Fruit fly (Drosophila melanogaster) whole organism, embryonic: ENCODE data around the gene Mgat4b.
A peak's percentile ranks its signal among the peaks of the same experiment; 100 is the strongest.

Experiments used
- Abd-B ChIP-seq: fragments of 200-800 bp; sonication (Bioruptor generic); optimal IDR thresholded peaks from 2 replicates; lab custom pipeline; 2018; ENCODE audit warnings: missing biosample characterization, mild to moderate bottlenecking, missing genetic modification characterization, moderate library complexity
- Ada2b ChIP-seq: fragments of 200-800 bp; sonication (Bioruptor generic); IDR thresholded peaks from 2 replicates; pipeline ENCODE4 v1.3.6; 2022; ENCODE audit warnings: missing biosample characterization, missing genetic modification characterization
- Adf1 ChIP-seq: fragments of 200-800 bp; sonication (Bioruptor generic); IDR thresholded peaks from 2 replicates; pipeline ENCODE4 v1.3.6; 2022; ENCODE audit warnings: missing biosample characterization, missing genetic modification characterization
- Awh ChIP-seq: fragments of 200-800 bp; sonication (Bioruptor generic); IDR thresholded peaks from 2 replicates; pipeline ENCODE4, ENCODE4 v1.3.6; 2022; ENCODE audit warnings: missing biosample characterization, missing genetic modification characterization
- BtbVII ChIP-seq: fragments of 200-800 bp; sonication (Bioruptor generic); optimal IDR thresholded peaks from 3 replicates; lab custom pipeline; 2017; ENCODE audit warnings: missing biosample characterization, mild to moderate bottlenecking, missing genetic modification characterization
- CG10431 ChIP-seq: fragments of 200-800 bp; sonication (Bioruptor generic); optimal IDR thresholded peaks from 3 replicates; lab custom pipeline; 2018; ENCODE audit warnings: missing biosample characterization, mild to moderate bottlenecking, missing genetic modification characterization
- CG10654 ChIP-seq: fragments of 200-800 bp; sonication (Bioruptor generic); optimal IDR thresholded peaks from 2 replicates; lab custom pipeline; 2016; ENCODE audit warnings: missing biosample characterization, missing genetic modification characterization
- CG11560 ChIP-seq: fragments of 200-800 bp; sonication (Bioruptor generic); IDR thresholded peaks from 3 replicates; pipeline ENCODE4 v1.3.6; 2022; ENCODE audit warnings: missing biosample characterization, missing genetic modification characterization
- CG13894 ChIP-seq: fragments of 200-800 bp; sonication (Bioruptor generic); optimal IDR thresholded peaks from 3 replicates; lab custom pipeline; 2018; ENCODE audit warnings: missing biosample characterization, mild to moderate bottlenecking, missing genetic modification characterization, moderate library complexity
- CG15073 ChIP-seq: fragments of 200-800 bp; sonication (Bioruptor generic); optimal IDR thresholded peaks from 2 replicates; lab custom pipeline; 2016; ENCODE audit warnings: missing biosample characterization, missing genetic modification characterization
- CG1602 ChIP-seq: fragments of 200-800 bp; sonication (Bioruptor generic); optimal IDR thresholded peaks from 3 replicates; lab custom pipeline; 2016; ENCODE audit warnings: missing biosample characterization, missing genetic modification characterization
- CG1832 ChIP-seq: fragments of 200-800 bp; sonication (Bioruptor generic); optimal IDR thresholded peaks from 2 replicates; lab custom pipeline; 2017; ENCODE audit warnings: missing biosample characterization, mild to moderate bottlenecking, missing genetic modification characterization, inconsistent platforms
- CG2202 ChIP-seq: fragments of 200-800 bp; sonication (Bioruptor generic); optimal IDR thresholded peaks from 2 replicates; lab custom pipeline; 2018; ENCODE audit warnings: missing biosample characterization, mild to moderate bottlenecking, missing genetic modification characterization
- CG2678 ChIP-seq: fragments of 200-800 bp; sonication (Bioruptor generic); optimal IDR thresholded peaks from 3 replicates; lab custom pipeline; 2019; ENCODE audit warnings: missing biosample characterization, mild to moderate bottlenecking, missing genetic modification characterization, moderate library complexity
- CG32532 ChIP-seq: fragments of 200-800 bp; sonication (Bioruptor generic); IDR thresholded peaks from 2 replicates; pipeline ENCODE4 v1.3.6; 2022; ENCODE audit warnings: missing biosample characterization, missing genetic modification characterization
- CG34376 ChIP-seq: fragments of 200-800 bp; sonication (Bioruptor generic); optimal IDR thresholded peaks from 2 replicates; lab custom pipeline; 2018; ENCODE audit warnings: missing biosample characterization, mild to moderate bottlenecking, missing genetic modification characterization
- CG5180 ChIP-seq: fragments of 200-800 bp; sonication (Bioruptor generic); optimal IDR thresholded peaks from 3 replicates; lab custom pipeline; 2017; ENCODE audit warnings: missing biosample characterization, missing genetic modification characterization, mild to moderate bottlenecking, moderate library complexity, missing genetic modification reagents
- CG6175 ChIP-seq: fragments of 200-800 bp; sonication (Bioruptor generic); IDR thresholded peaks from 3 replicates; pipeline ENCODE4 v1.3.6; 2022; ENCODE audit warnings: missing biosample characterization, missing genetic modification characterization
- CG6272 ChIP-seq: fragments of 200-800 bp; sonication (Bioruptor generic); IDR thresholded peaks from 2 replicates; pipeline ENCODE4 v1.3.6; 2022; ENCODE audit warnings: missing biosample characterization, missing genetic modification characterization
- CG8388 ChIP-seq: fragments of 200-800 bp; sonication (Bioruptor generic); optimal IDR thresholded peaks from 2 replicates; lab custom pipeline; 2019; ENCODE audit warnings: missing biosample characterization, mild to moderate bottlenecking, missing genetic modification characterization, moderate library complexity
- Chrac-16 ChIP-seq: fragments of 200-800 bp; sonication (Bioruptor generic); optimal IDR thresholded peaks from 3 replicates; lab custom pipeline; 2016; ENCODE audit warnings: missing biosample characterization, missing genetic modification characterization
- CrebB ChIP-seq: fragments of 200-800 bp; sonication (Bioruptor generic); optimal IDR thresholded peaks from 3 replicates; lab custom pipeline; 2018; ENCODE audit warnings: missing biosample characterization, mild to moderate bottlenecking, missing genetic modification characterization
- Eip74EF ChIP-seq, 2 experiments: fragments of 200-800 bp in 1 of 2; fragments of >200 bp in 1 of 2; sonication (Bioruptor generic) in 1 of 2; optimal IDR thresholded peaks; 2 replicates each; lab custom pipeline; 2017 to 2019; ENCODE audit warnings: missing biosample characterization in 2 of 2, missing genetic modification characterization in 2 of 2, mild to moderate bottlenecking in 1 of 2, moderate library complexity in 1 of 2
- Ets97D ChIP-seq: fragments of 200-800 bp; sonication (Bioruptor generic); optimal IDR thresholded peaks from 3 replicates; lab custom pipeline; 2016; ENCODE audit warnings: missing biosample characterization, missing genetic modification characterization
- GATAe ChIP-seq: fragments of 200-800 bp; sonication (Bioruptor generic); conservative IDR thresholded peaks from 2 replicates; pipeline ENCODE4 v1.3.6; 2022; ENCODE audit warnings: missing biosample characterization, missing genetic modification characterization
- Lim3 ChIP-seq: fragments of 200-800 bp; sonication (Bioruptor generic); IDR thresholded peaks from 2 replicates; pipeline ENCODE4 v1.3.6; 2022; ENCODE audit warnings: missing biosample characterization, missing genetic modification characterization
- Mes4 ChIP-seq: fragments of 200-800 bp; sonication (Bioruptor generic); optimal IDR thresholded peaks from 2 replicates; lab custom pipeline; 2016; ENCODE audit warnings: missing biosample characterization, missing genetic modification characterization
- NK7.1 ChIP-seq: fragments of 200-800 bp; sonication (Bioruptor generic); optimal IDR thresholded peaks from 3 replicates; lab custom pipeline; 2016; ENCODE audit warnings: missing biosample characterization, missing genetic modification characterization
- Sox100B ChIP-seq: fragments of 200-800 bp; sonication (Bioruptor generic); optimal IDR thresholded peaks from 3 replicates; lab custom pipeline; 2018; ENCODE audit warnings: missing biosample characterization, mild to moderate bottlenecking, missing genetic modification characterization
- TFAM ChIP-seq: fragments of 200-800 bp; sonication (Bioruptor generic); optimal IDR thresholded peaks from 2 replicates; lab custom pipeline; 2017; ENCODE audit warnings: missing biosample characterization, missing genetic modification characterization, inconsistent platforms
- Usf ChIP-seq: fragments of 200-800 bp; sonication (Bioruptor generic); optimal IDR thresholded peaks from 2 replicates; lab custom pipeline; 2017; ENCODE audit warnings: missing genotype, missing biosample characterization, missing genetic modification characterization
- YL-1 ChIP-seq: fragments of 200-800 bp; sonication (Bioruptor generic); optimal IDR thresholded peaks from 3 replicates; lab custom pipeline; 2017; ENCODE audit warnings: missing biosample characterization, mild to moderate bottlenecking, missing genetic modification characterization
- chinmo ChIP-seq: fragments of 200-800 bp; sonication (Bioruptor generic); IDR thresholded peaks from 4 replicates; pipeline ENCODE4 v1.3.6; 2022; ENCODE audit warnings: missing biosample characterization, missing genetic modification characterization; ENCODE audit not compliant: partially characterized antibody
- croc ChIP-seq: fragments of 200-800 bp; sonication (Bioruptor generic); conservative IDR thresholded peaks from 3 replicates; pipeline ENCODE4 v1.3.6; 2022; ENCODE audit warnings: missing biosample characterization, missing genetic modification characterization
- gcm ChIP-seq: fragments of 200-800 bp; sonication (Bioruptor generic); optimal IDR thresholded peaks from 2 replicates; lab custom pipeline; 2019; ENCODE audit warnings: missing biosample characterization, mild to moderate bottlenecking, missing genetic modification characterization, moderate library complexity
- h ChIP-seq: fragments of >200 bp; optimal IDR thresholded peaks from 2 replicates; lab custom pipeline; 2017
- ham ChIP-seq: fragments of 200-800 bp; sonication (Bioruptor generic); IDR thresholded peaks from 2 replicates; pipeline ENCODE4 v1.3.6; 2022; ENCODE audit warnings: missing biosample characterization, missing genetic modification characterization
- jumu ChIP-seq: fragments of 200-800 bp; sonication (Bioruptor generic); optimal IDR thresholded peaks from 3 replicates; lab custom pipeline; 2016; ENCODE audit warnings: missing biosample characterization, missing genetic modification characterization
- kni ChIP-seq: fragments of 200-800 bp; sonication (Bioruptor generic); optimal IDR thresholded peaks from 3 replicates; lab custom pipeline; 2017; ENCODE audit warnings: mild to moderate bottlenecking, missing biosample characterization, missing genetic modification reagents, missing genetic modification characterization
- luna ChIP-seq: fragments of 200-800 bp; sonication (Bioruptor generic); optimal IDR thresholded peaks from 2 replicates; lab custom pipeline; 2016; ENCODE audit warnings: missing biosample characterization, missing genetic modification characterization
- nau ChIP-seq: fragments of 200-800 bp; sonication (Bioruptor generic); optimal IDR thresholded peaks from 3 replicates; lab custom pipeline; 2017; ENCODE audit warnings: missing biosample characterization, mild to moderate bottlenecking, missing genetic modification characterization, missing genetic modification reagents
- pb ChIP-seq: fragments of 200-800 bp; sonication (Bioruptor generic); optimal IDR thresholded peaks from 3 replicates; lab custom pipeline; 2016; ENCODE audit warnings: missing biosample characterization, missing genetic modification characterization
- psq ChIP-seq: fragments of 200-800 bp; sonication (Bioruptor generic); optimal IDR thresholded peaks from 2 replicates; lab custom pipeline; 2017; ENCODE audit warnings: missing biosample characterization, missing genetic modification characterization
- pum ChIP-seq: fragments of 200-800 bp; sonication (Bioruptor generic); optimal IDR thresholded peaks from 2 replicates; lab custom pipeline; 2016; ENCODE audit warnings: missing biosample characterization, missing genetic modification characterization
- ro ChIP-seq: fragments of 200-800 bp; sonication (Bioruptor generic); IDR thresholded peaks from 2 replicates; pipeline ENCODE4 v1.3.6; 2022; ENCODE audit warnings: missing biosample characterization, missing genetic modification characterization
- sqz ChIP-seq: fragments of 200-800 bp; sonication (Bioruptor generic); optimal IDR thresholded peaks from 3 replicates; lab custom pipeline; 2018; ENCODE audit warnings: missing biosample characterization, mild to moderate bottlenecking, missing genetic modification characterization
- ssp ChIP-seq: fragments of 200-800 bp; sonication (Bioruptor generic); IDR thresholded peaks from 2 replicates; pipeline ENCODE4 v1.3.6; 2022; ENCODE audit warnings: missing biosample characterization, missing genetic modification characterization
- sug ChIP-seq: fragments of 200-800 bp; optimal IDR thresholded peaks from 2 replicates; lab custom pipeline; 2019; ENCODE audit warnings: missing biosample characterization, mild to moderate bottlenecking, missing genetic modification characterization, moderate library complexity
- tgo ChIP-seq: fragments of 200-800 bp; sonication (Bioruptor generic); IDR thresholded peaks from 3 replicates; pipeline ENCODE4 v1.3.6; 2022; ENCODE audit warnings: missing biosample characterization, missing genetic modification characterization
- trh ChIP-seq: fragments of 200-800 bp; sonication (Bioruptor generic); optimal IDR thresholded peaks from 2 replicates; lab custom pipeline; 2016; ENCODE audit warnings: missing biosample characterization, missing genetic modification characterization
- zen2 ChIP-seq: fragments of 200-800 bp; sonication (Bioruptor generic); IDR thresholded peaks from 3 replicates; pipeline ENCODE4 v1.3.6; 2022; ENCODE audit warnings: missing biosample characterization, missing genetic modification characterization; ENCODE audit not compliant: partially characterized antibody

The Mgat4b gene

DNA sequence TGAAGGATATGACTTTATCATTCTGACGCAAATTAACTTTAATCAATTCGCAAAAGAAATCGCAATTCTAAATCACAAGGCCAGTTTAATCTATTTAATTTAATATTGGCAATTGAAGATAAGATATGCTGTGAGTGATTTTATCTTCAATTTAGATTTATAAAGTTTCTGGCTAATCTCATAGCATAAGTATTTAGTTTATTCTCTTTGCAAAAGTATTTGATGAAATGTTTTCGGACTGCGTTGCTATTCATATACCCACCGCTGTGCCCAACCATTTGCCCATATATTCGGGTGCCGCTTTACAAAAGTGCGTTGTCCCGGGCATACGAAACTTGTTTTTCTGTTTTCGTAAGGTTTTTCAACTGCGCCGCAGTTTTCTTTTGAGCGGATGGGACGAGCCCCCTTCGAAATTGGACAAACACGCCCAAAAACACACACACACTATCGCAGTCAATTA, 15.9 kb upstream of the Mgat4b start (continued):
- peak; percentile 79 for TF ChIP-seq psq (GFP tag; lab: Kevin White, UChicago)
- TF ChIP-seq Usf (GFP tag; lab: Kevin White, UChicago): peak; percentile 94
- peak; percentile 76; the same call in 2 of the 3 replicates for TF ChIP-seq CG6175 (GFP tag; lab: Robert Waterston, UW)
- TF ChIP-seq ssp (GFP tag; lab: Robert Waterston, UW): peak; percentile 78
- peak; percentile 98 for TF ChIP-seq gcm
- TF ChIP-seq Ets97D (GFP tag; lab: Kevin White, UChicago): peak; percentile 75
- TF ChIP-seq ro (GFP tag; lab: Robert Waterston, UW): peak; percentile 75
- TF ChIP-seq chinmo (GFP tag; lab: Robert Waterston, UW): no peak
- no peak for TF ChIP-seq CG1832
- peak; percentile 66 for TF ChIP-seq Adf1
- peak; percentile 68 for TF ChIP-seq CG13894
- TF ChIP-seq BtbVII: peak; percentile 98
- TF ChIP-seq CG2678 (tag; lab: Kevin White, UChicago): peak; percentile 99
- peak; percentile 95 for TF ChIP-seq YL-1 (GFP tag; lab: Kevin White, UChicago)
- peak; percentile 88 for TF ChIP-seq jumu
- peak; percentile 93 for TF ChIP-seq CG10654
- no peak for TF ChIP-seq ham
- peak; percentile 86 for TF ChIP-seq Ada2b (GFP tag; lab: Robert Waterston, UW)
- TF ChIP-seq pum (GFP tag; lab: Kevin White, UChicago): peak; percentile 92
- peak; percentile 84 for TF ChIP-seq Lim3 (GFP tag; lab: Robert Waterston, UW)
- TF ChIP-seq sug: peak; percentile 93
- peak; percentile 92 for TF ChIP-seq CG5180 (GFP tag; lab: Kevin White, UChicago)
- TF ChIP-seq Eip74EF (GFP tag; optimal IDR thresholded peaks at IDR 0.05; lab: Kevin White, UChicago): peak in 1 of 2 experiments; percentile 97
- TF ChIP-seq CG8388 (GFP tag; lab: Kevin White, UChicago): peak; percentile 96
- peak; percentile 91 for TF ChIP-seq pb (GFP tag; lab: Kevin White, UChicago)
- peak; percentile 64 for TF ChIP-seq TFAM (GFP tag; lab: Kevin White, UChicago)
- peak; percentile 49; the same call in 1 of the 2 replicates for TF ChIP-seq GATAe (GFP tag; lab: Robert Waterston, UW)
- peak; percentile 99 for TF ChIP-seq Sox100B (GFP tag; lab: Kevin White, UChicago)
- peak; percentile 97 for TF ChIP-seq sqz (GFP tag; lab: Kevin White, UChicago)
- peak; percentile 95 for TF ChIP-seq CG1602 (GFP tag; lab: Kevin White, UChicago)
- peak; percentile 92 for TF ChIP-seq kni (GFP tag; lab: Kevin White, UChicago)
- TF ChIP-seq Awh (GFP tag; lab: Robert Waterston, UW): peak; percentile 73
- TF ChIP-seq NK7.1: peak; percentile 87
- peak; percentile 90 for TF ChIP-seq CG10431 (GFP tag; lab: Kevin White, UChicago)
- TF ChIP-seq tgo (GFP tag; lab: Robert Waterston, UW): peak; percentile 91
- peak; percentile 82 for TF ChIP-seq CG15073 (GFP tag; lab: Kevin White, UChicago)
- peak; percentile 96 for TF ChIP-seq CG2202 (tag; lab: Kevin White, UChicago)
- peak; percentile 92 for TF ChIP-seq CG32532 (GFP tag; lab: Robert Waterston, UW)
- TF ChIP-seq CrebB (tag; lab: Kevin White, UChicago): peak; percentile 94
- peak; percentile 91 for TF ChIP-seq Mes4 (GFP tag; lab: Kevin White, UChicago)
- TF ChIP-seq zen2 (GFP tag; lab: Robert Waterston, UW): no peak
- TF ChIP-seq nau: peak; percentile 98
- TF ChIP-seq CG34376 (GFP tag; lab: Kevin White, UChicago): peak; percentile 96
- peak; percentile 81 for TF ChIP-seq CG11560 (tag; lab: Robert Waterston, UW)
- TF ChIP-seq luna (GFP tag; lab: Kevin White, UChicago): peak; percentile 77
- TF ChIP-seq trh (GFP tag; lab: Kevin White, UChicago): peak; percentile 93
- no peak for TF ChIP-seq h
- TF ChIP-seq Abd-B: peak; percentile 97
- TF ChIP-seq Chrac-16 (GFP tag; lab: Kevin White, UChicago): peak; percentile 96
- peak; percentile 64 for TF ChIP-seq CG6272 (GFP tag; lab: Robert Waterston, UW)
- peak; percentile 90 for TF ChIP-seq croc
